Fruit fly (Drosophila melanogaster) whole organism, embryonic: ENCODE measurements around the gene CG2256.

Source experiments
- Bgb ChIP-seq: fragments of 200-800 bp; sonication (Bioruptor generic); IDR thresholded peaks from 2 replicates; pipeline ENCODE4 v1.3.6; 2022; ENCODE audit warnings: missing biosample characterization, missing genetic modification characterization; ENCODE audit not compliant: partially characterized antibody
- CG10654 ChIP-seq: fragments of 200-800 bp; sonication (Bioruptor generic); optimal IDR thresholded peaks from 2 replicates; lab custom pipeline; 2016; ENCODE audit warnings: missing biosample characterization, missing genetic modification characterization
- CG11247 ChIP-seq: fragments of 200-800 bp; sonication (Bioruptor generic); IDR thresholded peaks from 2 replicates; pipeline ENCODE4 v1.3.6; 2022; ENCODE audit warnings: missing biosample characterization, missing genetic modification characterization
- CG12071 ChIP-seq: fragments of 200-800 bp; sonication (Bioruptor generic); optimal IDR thresholded peaks from 3 replicates; lab custom pipeline; 2018; ENCODE audit warnings: missing biosample characterization, mild to moderate bottlenecking, missing genetic modification characterization
- CG12104 ChIP-seq: fragments of 200-800 bp; sonication (Bioruptor generic); optimal IDR thresholded peaks from 3 replicates; lab custom pipeline; 2016; ENCODE audit warnings: missing biosample characterization, missing genetic modification characterization
- CG13287 ChIP-seq: fragments of 200-800 bp; sonication (Bioruptor generic); IDR thresholded peaks from 2 replicates; pipeline ENCODE4 v1.3.6; 2022; ENCODE audit warnings: missing biosample characterization, missing genetic modification characterization; ENCODE audit not compliant: partially characterized antibody
- CG16779 ChIP-seq: fragments of 200-800 bp; sonication (Bioruptor generic); IDR thresholded peaks from 2 replicates; pipeline ENCODE4 v1.3.6; 2022; ENCODE audit warnings: missing biosample characterization, missing genetic modification characterization
- CG18476 ChIP-seq: fragments of 200-800 bp; sonication (Bioruptor generic); optimal IDR thresholded peaks from 2 replicates; lab custom pipeline; 2016; ENCODE audit warnings: missing biosample characterization, mild to moderate bottlenecking, missing genetic modification characterization
- CG31365 ChIP-seq: fragments of 200-800 bp; sonication (Bioruptor generic); optimal IDR thresholded peaks from 2 replicates; lab custom pipeline; 2018; ENCODE audit warnings: missing biosample characterization, mild to moderate bottlenecking, missing genetic modification characterization
- CG4820 ChIP-seq: fragments of 200-800 bp; sonication (Bioruptor generic); optimal IDR thresholded peaks from 3 replicates; lab custom pipeline; 2016; ENCODE audit warnings: missing biosample characterization, missing genetic modification characterization
- CG4854 ChIP-seq: fragments of 200-800 bp; sonication (Bioruptor generic); optimal IDR thresholded peaks from 2 replicates; lab custom pipeline; 2016; ENCODE audit warnings: missing biosample characterization, missing genetic modification characterization, inconsistent platforms
- CG7357 ChIP-seq: fragments of 200-800 bp; sonication (Bioruptor generic); IDR thresholded peaks from 3 replicates; pipeline ENCODE4 v1.3.6; 2022; ENCODE audit warnings: missing biosample characterization, missing genetic modification characterization
- CG7745 ChIP-seq: fragments of 200-800 bp; sonication (Bioruptor generic); optimal IDR thresholded peaks from 2 replicates; lab custom pipeline; 2018; ENCODE audit warnings: missing biosample characterization, mild to moderate bottlenecking, missing genetic modification characterization, moderate library complexity
- CG9215 ChIP-seq: fragments of 200-800 bp; sonication (Bioruptor generic); IDR thresholded peaks from 2 replicates; pipeline ENCODE4 v1.3.6; 2022; ENCODE audit warnings: missing biosample characterization, missing genetic modification characterization
- CG9609 ChIP-seq: fragments of 200-800 bp; sonication (Bioruptor generic); optimal IDR thresholded peaks from 3 replicates; lab custom pipeline; 2016; ENCODE audit warnings: missing biosample characterization, missing genetic modification characterization
- CkIIα-i1 ChIP-seq: fragments of 200-800 bp; sonication (Bioruptor generic); IDR thresholded peaks from 2 replicates; pipeline ENCODE4 v1.3.6; 2022; ENCODE audit warnings: missing biosample characterization, missing genetic modification characterization
- Dll ChIP-seq: fragments of 200-800 bp; sonication (Bioruptor generic); IDR thresholded peaks from 4 replicates; pipeline ENCODE4 v1.3.6; 2022; ENCODE audit warnings: missing biosample characterization, missing genetic modification characterization; ENCODE audit not compliant: partially characterized antibody
- Ets97D ChIP-seq: fragments of 200-800 bp; sonication (Bioruptor generic); optimal IDR thresholded peaks from 3 replicates; lab custom pipeline; 2016; ENCODE audit warnings: missing biosample characterization, missing genetic modification characterization
- HLH54F ChIP-seq: fragments of 200-800 bp; sonication (Bioruptor generic); optimal IDR thresholded peaks from 3 replicates; lab custom pipeline; 2016; ENCODE audit warnings: missing biosample characterization, missing genetic modification characterization
- HLHmδ ChIP-seq: fragments of 200-800 bp; sonication (Bioruptor generic); optimal IDR thresholded peaks from 2 replicates; lab custom pipeline; 2018; ENCODE audit warnings: missing biosample characterization, mild to moderate bottlenecking, missing genetic modification characterization, moderate library complexity
- Hey ChIP-seq: fragments of 200-800 bp; sonication (Bioruptor generic); optimal IDR thresholded peaks from 3 replicates; lab custom pipeline; 2018; ENCODE audit warnings: missing biosample characterization, mild to moderate bottlenecking, missing genetic modification characterization
- Opbp ChIP-seq: fragments of 200-800 bp; sonication (Bioruptor generic); IDR thresholded peaks from 3 replicates; pipeline ENCODE4 v1.3.6; 2022; ENCODE audit warnings: missing biosample characterization, missing genetic modification characterization; ENCODE audit not compliant: partially characterized antibody
- Optix ChIP-seq: fragments of 200-800 bp; sonication (Bioruptor generic); IDR thresholded peaks from 3 replicates; pipeline ENCODE4 v1.3.6; 2022; ENCODE audit warnings: missing biosample characterization, missing genetic modification characterization
- Ptx1 ChIP-seq: fragments of 200-800 bp; sonication (Bioruptor generic); IDR thresholded peaks from 2 replicates; pipeline ENCODE4 v1.3.6; 2022; ENCODE audit warnings: missing biosample characterization, missing genetic modification characterization
- Sox100B ChIP-seq: fragments of 200-800 bp; sonication (Bioruptor generic); optimal IDR thresholded peaks from 3 replicates; lab custom pipeline; 2018; ENCODE audit warnings: missing biosample characterization, mild to moderate bottlenecking, missing genetic modification characterization
- Tbp ChIP-seq: fragments of >200 bp; optimal IDR thresholded peaks from 2 replicates; lab custom pipeline; 2018; ENCODE audit warnings: missing biosample characterization, missing genetic modification characterization
- abd-A ChIP-seq: fragments of 200-800 bp; sonication (Bioruptor generic); optimal IDR thresholded peaks from 3 replicates; lab custom pipeline; 2019; ENCODE audit warnings: missing biosample characterization, mild to moderate bottlenecking, missing genetic modification characterization, moderate library complexity
- amos ChIP-seq: fragments of 200-800 bp; sonication (Bioruptor generic); IDR thresholded peaks from 2 replicates; pipeline ENCODE4 v1.3.6; 2022; ENCODE audit warnings: missing biosample characterization, missing genetic modification characterization; ENCODE audit not compliant: partially characterized antibody
- ap ChIP-seq: fragments of 200-800 bp; sonication (Bioruptor generic); IDR thresholded peaks from 2 replicates; pipeline ENCODE4 v1.3.6; 2022; ENCODE audit warnings: missing biosample characterization, missing genetic modification characterization
- da ChIP-seq: fragments of 200-800 bp; sonication (Bioruptor generic); optimal IDR thresholded peaks from 2 replicates; lab custom pipeline; 2016; ENCODE audit warnings: missing biosample characterization, missing genetic modification characterization
- dmrt99B ChIP-seq: fragments of 200-800 bp; sonication (Bioruptor generic); optimal IDR thresholded peaks from 2 replicates; lab custom pipeline; 2018; ENCODE audit warnings: missing biosample characterization, mild to moderate bottlenecking, missing genetic modification characterization, moderate library complexity
- fd3F ChIP-seq: fragments of 200-800 bp; sonication (Bioruptor generic); optimal IDR thresholded peaks from 2 replicates; lab custom pipeline; 2018; ENCODE audit warnings: missing biosample characterization, mild to moderate bottlenecking, missing genetic modification characterization, moderate library complexity
- gce ChIP-seq: fragments of 200-800 bp; sonication (Bioruptor generic); IDR thresholded peaks from 3 replicates; pipeline ENCODE4 v1.3.6; 2022; ENCODE audit warnings: missing biosample characterization, missing genetic modification characterization
- gcm2 ChIP-seq: fragments of 200-800 bp; sonication (Bioruptor generic); optimal IDR thresholded peaks from 2 replicates; lab custom pipeline; 2016; ENCODE audit warnings: missing biosample characterization, missing genetic modification characterization
- lola ChIP-seq, 3 experiments: fragments of >200 bp in 2 of 3; fragments of 200-800 bp in 1 of 3; sonication (Bioruptor generic) in 1 of 3; optimal IDR thresholded peaks; 2 replicates each; lab custom pipeline; 2017 to 2019; ENCODE audit warnings: missing biosample characterization in 3 of 3, missing genetic modification characterization in 3 of 3, mild to moderate bottlenecking in 1 of 3, moderate library complexity in 1 of 3
- nmo ChIP-seq: fragments of 200-800 bp; sonication (Bioruptor generic); optimal IDR thresholded peaks from 2 replicates; lab custom pipeline; 2018; ENCODE audit warnings: missing biosample characterization, mild to moderate bottlenecking, missing genetic modification characterization, moderate library complexity
- pzg ChIP-seq: fragments of 200-800 bp; sonication (Bioruptor generic); optimal IDR thresholded peaks from 3 replicates; lab custom pipeline; 2018; ENCODE audit warnings: missing biosample characterization, mild to moderate bottlenecking, missing genetic modification characterization, moderate library complexity
- rib ChIP-seq: fragments of 200-800 bp; sonication (Bioruptor generic); IDR thresholded peaks from 2 replicates; pipeline ENCODE4 v1.3.6; 2022; ENCODE audit warnings: missing biosample characterization, missing genetic modification characterization
- run ChIP-seq: fragments of 200-800 bp; sonication (Bioruptor generic); optimal IDR thresholded peaks from 3 replicates; lab custom pipeline; 2018; ENCODE audit warnings: missing biosample characterization, mild to moderate bottlenecking, missing genetic modification characterization
- schlank ChIP-seq: fragments of 200-800 bp; sonication (Bioruptor generic); optimal IDR thresholded peaks from 2 replicates; lab custom pipeline; 2018; ENCODE audit warnings: missing biosample characterization, mild to moderate bottlenecking, missing genetic modification characterization
- sens-2 ChIP-seq: fragments of 200-800 bp; sonication (Bioruptor generic); IDR thresholded peaks from 2 replicates; pipeline ENCODE4 v1.3.6; 2022; ENCODE audit warnings: missing biosample characterization, missing genetic modification characterization
- shn ChIP-seq: fragments of 200-800 bp; sonication (Bioruptor generic); optimal IDR thresholded peaks from 3 replicates; lab custom pipeline; 2016; ENCODE audit warnings: missing biosample characterization, missing genetic modification characterization
- slou ChIP-seq: fragments of 200-800 bp; sonication (Bioruptor generic); optimal IDR thresholded peaks from 3 replicates; lab custom pipeline; 2016; ENCODE audit warnings: missing biosample characterization, missing genetic modification characterization
- sna ChIP-seq: fragments of 200-800 bp; sonication (Bioruptor generic); IDR thresholded peaks from 2 replicates; pipeline ENCODE4 v1.3.6; 2022; ENCODE audit warnings: missing biosample characterization, missing genetic modification characterization; ENCODE audit not compliant: partially characterized antibody
- sob ChIP-seq: fragments of 200-800 bp; sonication (Bioruptor generic); IDR thresholded peaks from 2 replicates; pipeline ENCODE4 v1.3.6; 2022; ENCODE audit warnings: missing biosample characterization, missing genetic modification characterization
- sqz ChIP-seq: fragments of 200-800 bp; sonication (Bioruptor generic); optimal IDR thresholded peaks from 3 replicates; lab custom pipeline; 2018; ENCODE audit warnings: missing biosample characterization, mild to moderate bottlenecking, missing genetic modification characterization
- sr ChIP-seq: fragments of 200-800 bp; sonication (Bioruptor generic); IDR thresholded peaks from 3 replicates; pipeline ENCODE4 v1.3.6; 2022; ENCODE audit warnings: missing biosample characterization, missing genetic modification characterization
- stwl ChIP-seq: fragments of 200-800 bp; sonication (Bioruptor generic); optimal IDR thresholded peaks from 3 replicates; lab custom pipeline; 2018; ENCODE audit warnings: missing biosample characterization, mild to moderate bottlenecking, missing genetic modification characterization, moderate library complexity
- sug ChIP-seq: fragments of 200-800 bp; optimal IDR thresholded peaks from 2 replicates; lab custom pipeline; 2019; ENCODE audit warnings: missing biosample characterization, mild to moderate bottlenecking, missing genetic modification characterization, moderate library complexity
- tx ChIP-seq: fragments of 200-800 bp; sonication (Bioruptor generic); optimal IDR thresholded peaks from 2 replicates; lab custom pipeline; 2016; ENCODE audit warnings: missing biosample characterization, missing genetic modification characterization
- z ChIP-seq: fragments of 200-800 bp; sonication (Bioruptor generic); IDR thresholded peaks from 3 replicates; pipeline ENCODE4 v1.3.6; 2022; ENCODE audit warnings: missing biosample characterization, missing genetic modification characterization

Gene CG2256

dm6 chrX:8058446-8058900 lies 28.5 kb downstream of the CG2256 start (continued):
- no peak for TF ChIP-seq CG4854
- peak; percentile 14 for TF ChIP-seq pzg
- TF ChIP-seq sna: no peak
- no peak for TF ChIP-seq CG7357 (GFP tag; lab: Robert Waterston, UW)
- no peak for TF ChIP-seq shn (GFP tag; lab: Kevin White, UChicago)
- TF ChIP-seq schlank: no peak
- TF ChIP-seq sr (GFP tag; lab: Robert Waterston, UW): no peak
- TF ChIP-seq Ptx1 (GFP tag; lab: Robert Waterston, UW): no peak
- no peak for TF ChIP-seq ap (GFP tag; lab: Robert Waterston, UW)
- TF ChIP-seq CG10654: no peak
- no peak for TF ChIP-seq Ets97D (GFP tag; lab: Kevin White, UChicago)
- TF ChIP-seq Tbp (GFP tag; lab: Kevin White, UChicago): no peak
- no peak for TF ChIP-seq amos (GFP tag; lab: Robert Waterston, UW)
- TF ChIP-seq da (GFP tag; lab: Kevin White, UChicago): peak; percentile 18
- no peak for TF ChIP-seq slou (GFP tag; lab: Kevin White, UChicago)
- no peak for TF ChIP-seq tx (GFP tag; lab: Kevin White, UChicago)
- TF ChIP-seq Dll (GFP tag; lab: Robert Waterston, UW): 0 out of 4 replicates have a peak, but pooled peaks have one; percentile 41
- TF ChIP-seq sens-2 (GFP tag; lab: Robert Waterston, UW): no peak
- TF ChIP-seq rib (GFP tag; lab: Robert Waterston, UW): peak; percentile 78; the same call in 1 of the 2 replicates
- no peak for TF ChIP-seq lola (GFP tag; optimal IDR thresholded peaks at IDR 0.05; lab: Kevin White, UChicago)
- peak; percentile 74 for TF ChIP-seq HLHmδ (GFP tag; lab: Kevin White, UChicago)
- TF ChIP-seq nmo: peak; percentile 20
- TF ChIP-seq CG7745 (tag; lab: Kevin White, UChicago): no peak
- TF ChIP-seq dmrt99B (tag; lab: Kevin White, UChicago): no peak
- peak; percentile 57 for TF ChIP-seq sob (GFP tag; lab: Robert Waterston, UW)
- no peak for TF ChIP-seq gce (GFP tag; lab: Robert Waterston, UW)
- TF ChIP-seq Bgb (GFP tag; lab: Robert Waterston, UW): peak; percentile 29; the same call in 1 of the 2 replicates
- TF ChIP-seq run: no peak
- no peak for TF ChIP-seq CG16779 (GFP tag; lab: Robert Waterston, UW)
- TF ChIP-seq CG12104 (GFP tag; lab: Kevin White, UChicago): no peak
- TF ChIP-seq CG11247: no peak
- peak; percentile 47 for TF ChIP-seq sqz (GFP tag; lab: Kevin White, UChicago)
- TF ChIP-seq sug (tag; lab: Kevin White, UChicago): peak; percentile 30
- TF ChIP-seq CG18476: no peak
- no peak for TF ChIP-seq CG31365 (tag; lab: Kevin White, UChicago)
- no peak for TF ChIP-seq CG4820 (GFP tag; lab: Kevin White, UChicago)
- TF ChIP-seq Hey (tag; lab: Kevin White, UChicago): no peak
- no peak for TF ChIP-seq HLH54F (GFP tag; lab: Kevin White, UChicago)
- peak; percentile 86 for TF ChIP-seq abd-A (tag; lab: Kevin White, UChicago)
- TF ChIP-seq Opbp (GFP tag; lab: Robert Waterston, UW): peak; percentile 38; the same call in 1 of the 3 replicates
- no peak for TF ChIP-seq CG9609
- TF ChIP-seq CG13287 (GFP tag; lab: Robert Waterston, UW): peak; percentile 35
- TF ChIP-seq fd3F (GFP tag; lab: Kevin White, UChicago): no peak
- no peak for TF ChIP-seq gcm2 (GFP tag; lab: Kevin White, UChicago)
- TF ChIP-seq Sox100B (GFP tag; lab: Kevin White, UChicago): no peak
- no peak for TF ChIP-seq CG12071
- no peak for TF ChIP-seq stwl (tag; lab: Kevin White, UChicago)
- no peak for TF ChIP-seq CG9215 (GFP tag; lab: Robert Waterston, UW)
- TF ChIP-seq z: peak; percentile 63; the same call in 2 of the 3 replicates
- TF ChIP-seq Optix (GFP tag; lab: Robert Waterston, UW): no peak
- no peak for TF ChIP-seq CkIIα-i1
